Worm (Caenorhabditis elegans) whole organism, L2 larva: ENCODE measurements around the gene C38C3.6.

Source experiments
- C34F6.9 ChIP-seq: fragments of 150-350 bp; optimal IDR thresholded peaks from 2 replicates; lab custom pipeline; 2014; ENCODE audit warnings: missing biosample characterization, missing genetic modification characterization
- R02D3.7 ChIP-seq: fragments of 150-350 bp; optimal IDR thresholded peaks from 2 replicates; lab custom pipeline; 2014; ENCODE audit warnings: missing biosample characterization, missing genetic modification characterization
- Y55F3AM.14 ChIP-seq: fragments of 200-800 bp; sonication (Bioruptor generic); optimal IDR thresholded peaks from 2 replicates; lab custom pipeline; 2018; ENCODE audit warnings: mild to moderate bottlenecking, missing genetic modification characterization, missing compliant biosample characterization
- alr-1 ChIP-seq: fragments of 150-350 bp; optimal IDR thresholded peaks from 2 replicates; lab custom pipeline; 2014; ENCODE audit warnings: missing biosample characterization, missing genetic modification characterization
- aly-2 ChIP-seq: fragments of 150-350 bp; optimal IDR thresholded peaks from 2 replicates; lab custom pipeline; 2014; ENCODE audit warnings: missing biosample characterization, missing genetic modification characterization
- blmp-1 ChIP-seq: sonication (generic microtip); optimal IDR thresholded peaks from 2 replicates; lab custom pipeline; 2017; ENCODE audit warnings: missing genetic modification characterization, mild to moderate bottlenecking, missing compliant biosample characterization, antibody characterized with exemption, moderate library complexity; ENCODE audit not compliant: insufficient read depth
- ceh-16 ChIP-seq: fragments of 150-350 bp; optimal IDR thresholded peaks from 2 replicates; lab custom pipeline; 2014; ENCODE audit warnings: missing biosample characterization, missing genetic modification characterization
- ceh-82 ChIP-seq: fragments of 150-350 bp; optimal IDR thresholded peaks from 2 replicates; lab custom pipeline; 2014; ENCODE audit warnings: missing biosample characterization, missing genetic modification characterization
- elt-1 ChIP-seq: fragments of 150-350 bp; optimal IDR thresholded peaks from 2 replicates; lab custom pipeline; 2014; ENCODE audit warnings: missing biosample characterization, missing genetic modification characterization
- elt-3 ChIP-seq: sonication (generic microtip); optimal IDR thresholded peaks from 2 replicates; lab custom pipeline; 2017; ENCODE audit warnings: missing biosample characterization, missing genetic modification characterization
- gmeb-1 ChIP-seq: fragments of 150-350 bp; optimal IDR thresholded peaks from 2 replicates; lab custom pipeline; 2014; ENCODE audit warnings: missing biosample characterization, missing genetic modification characterization
- lin-13 ChIP-seq: fragments of 150-350 bp; optimal IDR thresholded peaks from 2 replicates; lab custom pipeline; 2014; ENCODE audit warnings: missing biosample characterization, missing genetic modification reagents, missing genetic modification characterization
- lin-39 ChIP-seq: fragments of 150-350 bp; optimal IDR thresholded peaks from 2 replicates; lab custom pipeline; 2014; ENCODE audit warnings: missing biosample characterization, missing genetic modification reagents, missing genetic modification characterization
- lsy-2 ChIP-seq, 2 experiments: fragments of 150-350 bp in 1 of 2; sonication (generic microtip) in 1 of 2; optimal IDR thresholded peaks; 2 replicates each; lab custom pipeline; 2014 to 2017; ENCODE audit warnings: missing biosample characterization in 2 of 2, missing genetic modification characterization in 2 of 2
- mab-5 ChIP-seq: fragments of 150-350 bp; optimal IDR thresholded peaks from 2 replicates; lab custom pipeline; 2014; ENCODE audit warnings: missing biosample characterization, missing genetic modification characterization
- mbf-1 ChIP-seq: sonication (generic microtip); optimal IDR thresholded peaks from 2 replicates; lab custom pipeline; 2017; ENCODE audit warnings: missing biosample characterization, missing genetic modification characterization
- nhr-10 ChIP-seq: sonication (generic microtip); optimal IDR thresholded peaks from 2 replicates; lab custom pipeline; 2017; ENCODE audit warnings: missing biosample characterization, missing genetic modification characterization
- nhr-11 ChIP-seq: fragments of 150-350 bp; optimal IDR thresholded peaks from 2 replicates; lab custom pipeline; 2014; ENCODE audit warnings: missing biosample characterization, missing genetic modification characterization
- nhr-12 ChIP-seq: fragments of 150-350 bp; optimal IDR thresholded peaks from 2 replicates; lab custom pipeline; 2014; ENCODE audit warnings: missing biosample characterization, missing genetic modification characterization
- nhr-129 ChIP-seq: fragments of 150-350 bp; optimal IDR thresholded peaks from 2 replicates; lab custom pipeline; 2014; ENCODE audit warnings: missing biosample characterization, missing genetic modification characterization
- nhr-21 ChIP-seq: fragments of 150-350 bp; optimal IDR thresholded peaks from 2 replicates; lab custom pipeline; 2014; ENCODE audit warnings: missing biosample characterization, missing genetic modification characterization
- nhr-23 ChIP-seq: fragments of 150-350 bp; optimal IDR thresholded peaks from 2 replicates; lab custom pipeline; 2014; ENCODE audit warnings: missing biosample characterization, missing genetic modification reagents, missing genetic modification characterization
- nhr-237 ChIP-seq: fragments of 150-350 bp; optimal IDR thresholded peaks from 2 replicates; lab custom pipeline; 2014; ENCODE audit warnings: missing biosample characterization, missing genetic modification characterization
- nhr-25 ChIP-seq: fragments of 150-350 bp; sonication (generic microtip); optimal IDR thresholded peaks from 3 replicates; lab custom pipeline; 2014; ENCODE audit warnings: missing biosample characterization, missing genetic modification characterization
- nhr-6 ChIP-seq: fragments of 150-350 bp; optimal IDR thresholded peaks from 2 replicates; lab custom pipeline; 2014; ENCODE audit warnings: missing biosample characterization, missing genetic modification characterization
- nhr-77 ChIP-seq: fragments of 150-350 bp; optimal IDR thresholded peaks from 2 replicates; lab custom pipeline; 2014; ENCODE audit warnings: missing biosample characterization, missing genetic modification characterization
- skn-1 ChIP-seq: sonication (generic microtip); optimal IDR thresholded peaks from 2 replicates; lab custom pipeline; 2017; ENCODE audit warnings: missing biosample characterization, missing genetic modification characterization
- sma-3 ChIP-seq: sonication (generic microtip); optimal IDR thresholded peaks from 2 replicates; lab custom pipeline; 2016; ENCODE audit warnings: missing genetic modification reagents, missing genetic modification characterization, missing compliant biosample characterization
- sma-9 ChIP-seq, 2 experiments: fragments of 150-350 bp in 1 of 2; sonication (generic microtip) in 1 of 2; optimal IDR thresholded peaks; 2 replicates each; lab custom pipeline; 2014 to 2016; ENCODE audit warnings: missing genetic modification characterization in 2 of 2, mild to moderate bottlenecking in 1 of 2, missing biosample characterization in 1 of 2, missing compliant biosample characterization in 1 of 2, missing genetic modification reagents in 1 of 2, moderate library complexity in 1 of 2
- snpc-4 ChIP-seq: fragments of 150-350 bp; optimal IDR thresholded peaks from 2 replicates; lab custom pipeline; 2014; ENCODE audit warnings: missing biosample characterization, missing genetic modification characterization
- unc-62 ChIP-seq: fragments of 150-350 bp; optimal IDR thresholded peaks from 2 replicates; lab custom pipeline; 2014; ENCODE audit warnings: missing biosample characterization, missing genetic modification reagents, missing genetic modification characterization
- zag-1 ChIP-seq: fragments of 150-350 bp; optimal IDR thresholded peaks from 2 replicates; lab custom pipeline; 2014; ENCODE audit warnings: missing biosample characterization, missing genetic modification characterization
- ztf-11 ChIP-seq: sonication (generic microtip); optimal IDR thresholded peaks from 2 replicates; lab custom pipeline; 2017; ENCODE audit warnings: missing biosample characterization, missing genetic modification characterization
- ztf-4 ChIP-seq: fragments of 150-350 bp; optimal IDR thresholded peaks from 2 replicates; lab custom pipeline; 2014; ENCODE audit warnings: missing biosample characterization, missing genetic modification characterization

Gene C38C3.6

ce11 chrV:1511537-1511936 is 20.1 kb upstream of the C38C3.6 start, which contains the start of gene nhr-260:
TSS of gene nhr-260 (minus strand) at chrV:1511637.
- TF ChIP-seq nhr-6 (tag; lab: Kevin White, UChicago): no peak
- no peak for TF ChIP-seq nhr-237 (tag; lab: Kevin White, UChicago)
- no peak for TF ChIP-seq lsy-2 (tag; optimal IDR thresholded peaks at IDR 0.05; lab: Kevin White, UChicago)
- TF ChIP-seq nhr-129 (tag; lab: Kevin White, UChicago): no peak
- no peak for TF ChIP-seq zag-1
- no peak for TF ChIP-seq nhr-25
- no peak for TF ChIP-seq skn-1 (tag; lab: Kevin White, UChicago)
- no peak for TF ChIP-seq lin-13 (GFP tag; lab: Kevin White, UChicago)
- TF ChIP-seq Y55F3AM.14 (GFP tag; lab: Kevin White, UChicago): no peak
- no peak for TF ChIP-seq gmeb-1 (tag; lab: Kevin White, UChicago)
- no peak for TF ChIP-seq mab-5 (tag; lab: Kevin White, UChicago)
- TF ChIP-seq aly-2 (tag; lab: Kevin White, UChicago): no peak
- TF ChIP-seq nhr-21: no peak
- TF ChIP-seq mbf-1: no peak
- no peak for TF ChIP-seq ceh-82
- no peak for TF ChIP-seq alr-1
- no peak for TF ChIP-seq blmp-1 (tag; lab: Kevin White, UChicago)
- no peak for TF ChIP-seq nhr-23 (tag; lab: Kevin White, UChicago)

- TF ChIP-seq sma-3 (no peak), nhr-11 (tag; lab: Kevin White, UChicago) (no peak), lsy-2 (tag; optimal IDR thresholded peaks at IDR 0.05; lab: Kevin White, UChicago) (no peak), elt-3 (tag; lab: Kevin White, UChicago) (no peak), nhr-23 (tag; lab: Kevin White, UChicago) (no peak), nhr-10 (tag; lab: Kevin White, UChicago) (no peak), ztf-4 (tag; lab: Kevin White, UChicago) (no peak)
Measured at ce11 chrV:1505995-1506394, 14.6 kb upstream of the C38C3.6 start, which contains the start of gene sru-28. TSS of gene sru-28 (plus strand) at chrV:1506295.

- TF ChIP-seq C34F6.9 (tag; lab: Kevin White, UChicago) (no peak), nhr-23 (tag; lab: Kevin White, UChicago) (no peak), snpc-4 (tag; lab: Kevin White, UChicago) (no peak), nhr-77 (tag; lab: Kevin White, UChicago) (no peak)
Measured at ce11 chrV:1499140-1499539, 7.7 kb upstream of the C38C3.6 start, which contains the start of gene sru-27. TSS of gene sru-27 (plus strand) at chrV:1499440.

ce11 chrV:1495752-1496151 is 4.3 kb upstream of the C38C3.6 start:
- no peak for TF ChIP-seq ceh-16 (tag; lab: Kevin White, UChicago)
- no peak for TF ChIP-seq lin-13 (GFP tag; lab: Kevin White, UChicago)
- no peak for TF ChIP-seq sma-9 (GFP tag; optimal IDR thresholded peaks at IDR 0.05; lab: Kevin White, UChicago)
- TF ChIP-seq sma-9 (tag; optimal IDR thresholded peaks at IDR 0.05; lab: Kevin White, UChicago): no peak

- TF ChIP-seq R02D3.7 (tag; lab: Kevin White, UChicago) (no peak), unc-62 (GFP tag; lab: Kevin White, UChicago) (no peak), ztf-11 (tag; lab: Kevin White, UChicago) (no peak)
Measured at ce11 chrV:1495334-1495733, 3.9 kb upstream of the C38C3.6 start, which contains the start of gene C38C3.3. TSS of gene C38C3.3 (plus strand) at chrV:1495634.

- no peak for TF ChIP-seq nhr-12 (tag; lab: Kevin White, UChicago)
- TF ChIP-seq elt-1 (tag; lab: Kevin White, UChicago): no peak
- no peak for TF ChIP-seq elt-3 (tag; lab: Kevin White, UChicago)
- no peak for TF ChIP-seq lin-39
- no peak for TF ChIP-seq ceh-82
Measured at ce11 chrV:1494469-1494868, 3.1 kb upstream of the C38C3.6 start, which contains the start of gene spig-7. TSS of gene spig-7 (plus strand) at chrV:1494769.
